Fruit fly (Drosophila melanogaster): Measurements from ENCODE around the gene lwr.

dm6 chr2L:549637-550036 lies 7.3 kb upstream of the lwr start:
- TF ChIP-seq CG17806 (tag; optimal IDR thresholded peaks at IDR 0.05) (no peak), Pif1A (GFP tag; optimal IDR thresholded peaks at IDR 0.05) (no peak), CG12605 (GFP tag; IDR thresholded peaks at IDR 0.05) (no peak)

Measured in whole organism, pupa.